Fruit fly (Drosophila melanogaster) whole organism, embryonic: ENCODE results near the gene Ldsdh1.

Experiments used
- Atf3 ChIP-seq: fragments of 200-800 bp; sonication (Bioruptor generic); optimal IDR thresholded peaks from 3 replicates; lab custom pipeline; 2016; ENCODE audit warnings: missing biosample characterization, missing genetic modification characterization
- BtbVII ChIP-seq: fragments of 200-800 bp; sonication (Bioruptor generic); optimal IDR thresholded peaks from 3 replicates; lab custom pipeline; 2017; ENCODE audit warnings: missing biosample characterization, mild to moderate bottlenecking, missing genetic modification characterization
- CG10565 ChIP-seq: fragments of 200-800 bp; sonication (Bioruptor generic); optimal IDR thresholded peaks from 3 replicates; lab custom pipeline; 2016; ENCODE audit warnings: missing biosample characterization, mild to moderate bottlenecking, missing genetic modification characterization
- CG12219 ChIP-seq: fragments of 200-800 bp; sonication (Bioruptor generic); optimal IDR thresholded peaks from 3 replicates; lab custom pipeline; 2018; ENCODE audit warnings: missing biosample characterization, mild to moderate bottlenecking, missing genetic modification characterization
- CG12659 ChIP-seq: fragments of 200-800 bp; sonication (Bioruptor generic); optimal IDR thresholded peaks from 3 replicates; lab custom pipeline; 2017; ENCODE audit warnings: mild to moderate bottlenecking, missing biosample characterization, missing genetic modification reagents, missing genetic modification characterization
- CG12942 ChIP-seq: fragments of 200-800 bp; sonication (Bioruptor generic); optimal IDR thresholded peaks from 3 replicates; lab custom pipeline; 2016; ENCODE audit warnings: missing biosample characterization, missing genetic modification characterization
- CG13287 ChIP-seq: fragments of 200-800 bp; sonication (Bioruptor generic); IDR thresholded peaks from 2 replicates; pipeline ENCODE4 v1.3.6; 2022; ENCODE audit warnings: missing biosample characterization, missing genetic modification characterization; ENCODE audit not compliant: partially characterized antibody
- CG15011 ChIP-seq: fragments of 200-800 bp; sonication (Bioruptor generic); optimal IDR thresholded peaks from 3 replicates; lab custom pipeline; 2018; ENCODE audit warnings: missing biosample characterization, mild to moderate bottlenecking, missing genetic modification characterization
- CG15514 ChIP-seq: fragments of 200-800 bp; sonication (Bioruptor generic); optimal IDR thresholded peaks from 3 replicates; lab custom pipeline; 2017; ENCODE audit warnings: missing biosample characterization, missing genetic modification characterization, mild to moderate bottlenecking, moderate library complexity, missing genetic modification reagents
- CG1603 ChIP-seq: fragments of 200-800 bp; sonication (Bioruptor generic); optimal IDR thresholded peaks from 2 replicates; lab custom pipeline; 2019; ENCODE audit warnings: missing biosample characterization, mild to moderate bottlenecking, missing genetic modification characterization, moderate library complexity
- CG17361 ChIP-seq: fragments of 200-800 bp; sonication (Bioruptor generic); IDR thresholded peaks from 3 replicates; pipeline ENCODE4 v1.3.6; 2022; ENCODE audit warnings: missing biosample characterization, missing genetic modification characterization
- CG17385 ChIP-seq: fragments of 200-800 bp; sonication (Bioruptor generic); optimal IDR thresholded peaks from 3 replicates; lab custom pipeline; 2018; ENCODE audit warnings: missing biosample characterization, mild to moderate bottlenecking, missing genetic modification characterization
- CG17612 ChIP-seq: fragments of 200-800 bp; sonication (Bioruptor generic); IDR thresholded peaks from 2 replicates; pipeline ENCODE4 v1.3.6; 2022; ENCODE audit warnings: missing biosample characterization, missing genetic modification characterization
- CG2678 ChIP-seq: fragments of 200-800 bp; sonication (Bioruptor generic); optimal IDR thresholded peaks from 3 replicates; lab custom pipeline; 2019; ENCODE audit warnings: missing biosample characterization, mild to moderate bottlenecking, missing genetic modification characterization, moderate library complexity
- CG31388 ChIP-seq: fragments of 200-800 bp; sonication (Bioruptor generic); optimal IDR thresholded peaks from 2 replicates; lab custom pipeline; 2016; ENCODE audit warnings: missing biosample characterization, missing genetic modification characterization
- CG34376 ChIP-seq: fragments of 200-800 bp; sonication (Bioruptor generic); optimal IDR thresholded peaks from 2 replicates; lab custom pipeline; 2018; ENCODE audit warnings: missing biosample characterization, mild to moderate bottlenecking, missing genetic modification characterization
- CG3847 ChIP-seq: fragments of 200-800 bp; sonication (Bioruptor generic); IDR thresholded peaks from 2 replicates; pipeline ENCODE4 v1.3.6; 2022; ENCODE audit warnings: missing biosample characterization, missing genetic modification characterization
- CG4617 ChIP-seq: fragments of 200-800 bp; sonication (Bioruptor generic); optimal IDR thresholded peaks from 3 replicates; lab custom pipeline; 2016; ENCODE audit warnings: missing biosample characterization, missing genetic modification characterization, borderline replicate concordance
- CG6683 ChIP-seq: fragments of 200-800 bp; sonication (Bioruptor generic); optimal IDR thresholded peaks from 2 replicates; lab custom pipeline; 2017; ENCODE audit warnings: missing biosample characterization, mild to moderate bottlenecking, missing genetic modification characterization, missing genetic modification reagents
- CG7786 ChIP-seq: fragments of 200-800 bp; sonication (Bioruptor generic); optimal IDR thresholded peaks from 2 replicates; lab custom pipeline; 2016; ENCODE audit warnings: missing biosample characterization, missing genetic modification characterization
- CG9817 ChIP-seq: fragments of 200-800 bp; sonication (Bioruptor generic); optimal IDR thresholded peaks from 2 replicates; lab custom pipeline; 2018; ENCODE audit warnings: missing biosample characterization, mild to moderate bottlenecking, missing genetic modification characterization, moderate library complexity
- D19B ChIP-seq: fragments of 200-800 bp; sonication (Bioruptor generic); optimal IDR thresholded peaks from 2 replicates; lab custom pipeline; 2017; ENCODE audit warnings: missing biosample characterization, mild to moderate bottlenecking, missing genetic modification characterization
- Deaf1 ChIP-seq: fragments of 200-800 bp; optimal IDR thresholded peaks from 3 replicates; lab custom pipeline; 2019; ENCODE audit warnings: missing biosample characterization, mild to moderate bottlenecking, missing genetic modification characterization, moderate library complexity
- Dip2 ChIP-seq: fragments of 200-800 bp; sonication (Bioruptor generic); IDR thresholded peaks from 2 replicates; pipeline ENCODE4 v1.3.6; 2022; ENCODE audit warnings: missing biosample characterization, missing genetic modification characterization
- Dref ChIP-seq: fragments of 200-800 bp; sonication (Bioruptor generic); IDR thresholded peaks from 2 replicates; pipeline ENCODE4 v1.3.6; 2022; ENCODE audit warnings: missing biosample characterization, missing genetic modification characterization
- E2f1 ChIP-seq: fragments of 200-800 bp; sonication (Bioruptor generic); IDR thresholded peaks from 2 replicates; pipeline ENCODE4 v1.3.6; 2022; ENCODE audit warnings: missing biosample characterization, missing genetic modification characterization
- ERR ChIP-seq: fragments of 200-800 bp; sonication (Bioruptor generic); optimal IDR thresholded peaks from 2 replicates; lab custom pipeline; 2016; ENCODE audit warnings: missing biosample characterization, missing genetic modification characterization
- H15 ChIP-seq: fragments of 200-800 bp; sonication (Bioruptor generic); IDR thresholded peaks from 3 replicates; pipeline ENCODE4 v1.3.6; 2022; ENCODE audit warnings: missing biosample characterization, missing genetic modification characterization
- HmgZ ChIP-seq: fragments of 200-800 bp; sonication (Bioruptor generic); optimal IDR thresholded peaks from 2 replicates; lab custom pipeline; 2018; ENCODE audit warnings: missing biosample characterization, mild to moderate bottlenecking, missing genetic modification characterization
- Hr3 ChIP-seq: fragments of 200-800 bp; sonication (Bioruptor generic); optimal IDR thresholded peaks from 3 replicates; lab custom pipeline; 2016; ENCODE audit warnings: missing biosample characterization, missing genetic modification characterization
- Nf-YA ChIP-seq: fragments of 200-800 bp; sonication (Bioruptor generic); IDR thresholded peaks from 2 replicates; pipeline ENCODE4 v1.3.6; 2022; ENCODE audit warnings: missing biosample characterization, missing genetic modification characterization
- Nf-YB ChIP-seq: fragments of 200-800 bp; sonication (Bioruptor generic); optimal IDR thresholded peaks from 3 replicates; lab custom pipeline; 2019; ENCODE audit warnings: missing biosample characterization, mild to moderate bottlenecking, missing genetic modification characterization, moderate library complexity
- Optix ChIP-seq: fragments of 200-800 bp; sonication (Bioruptor generic); IDR thresholded peaks from 3 replicates; pipeline ENCODE4 v1.3.6; 2022; ENCODE audit warnings: missing biosample characterization, missing genetic modification characterization
- Pdp1 ChIP-seq, 2 experiments: fragments of 200-800 bp; sonication (Bioruptor generic); optimal IDR thresholded peaks; 3 replicates each; lab custom pipeline; 2016; ENCODE audit warnings: missing biosample characterization in 2 of 2, missing genetic modification characterization in 2 of 2, mild to moderate bottlenecking in 1 of 2, moderate library complexity in 1 of 2
- Poxn ChIP-seq: fragments of 200-800 bp; sonication (Bioruptor generic); IDR thresholded peaks from 2 replicates; pipeline ENCODE4 v1.3.6; 2022; ENCODE audit warnings: missing biosample characterization, missing genetic modification characterization
- Six4 ChIP-seq: fragments of 200-800 bp; sonication (Bioruptor generic); optimal IDR thresholded peaks from 2 replicates; lab custom pipeline; 2016; ENCODE audit warnings: missing biosample characterization, missing genetic modification characterization
- Xrp1 ChIP-seq: fragments of 200-800 bp; sonication (Bioruptor generic); IDR thresholded peaks from 2 replicates; pipeline ENCODE4 v1.3.6; 2022; ENCODE audit warnings: missing biosample characterization, missing genetic modification characterization
- ato ChIP-seq: fragments of 200-800 bp; sonication (Bioruptor generic); IDR thresholded peaks from 2 replicates; pipeline ENCODE4 v1.3.6; 2022; ENCODE audit warnings: missing biosample characterization, missing genetic modification characterization; ENCODE audit not compliant: partially characterized antibody
- bigmax ChIP-seq: fragments of 200-800 bp; sonication (Bioruptor generic); optimal IDR thresholded peaks from 2 replicates; lab custom pipeline; 2018; ENCODE audit warnings: missing biosample characterization, mild to moderate bottlenecking, missing genetic modification characterization
- br ChIP-seq: fragments of >200 bp; optimal IDR thresholded peaks from 2 replicates; lab custom pipeline; 2017
- corto ChIP-seq: fragments of 200-800 bp; sonication (Bioruptor generic); optimal IDR thresholded peaks from 2 replicates; lab custom pipeline; 2016; ENCODE audit warnings: missing biosample characterization, mild to moderate bottlenecking, missing genetic modification characterization, moderate library complexity
- dati ChIP-seq: fragments of 200-800 bp; sonication (Bioruptor generic); IDR thresholded peaks from 2 replicates; pipeline ENCODE4 v1.3.6; 2022; ENCODE audit warnings: missing biosample characterization, missing genetic modification characterization
- ewg ChIP-seq: fragments of 200-800 bp; sonication (Bioruptor generic); optimal IDR thresholded peaks from 3 replicates; lab custom pipeline; 2017; ENCODE audit warnings: mild to moderate bottlenecking, missing biosample characterization, missing genetic modification reagents, missing genetic modification characterization
- grau ChIP-seq: fragments of 200-800 bp; optimal IDR thresholded peaks from 3 replicates; lab custom pipeline; 2019; ENCODE audit warnings: missing biosample characterization, mild to moderate bottlenecking, missing genetic modification characterization, moderate library complexity
- h ChIP-seq: fragments of >200 bp; optimal IDR thresholded peaks from 2 replicates; lab custom pipeline; 2017
- org-1 ChIP-seq: fragments of 200-800 bp; sonication (Bioruptor generic); optimal IDR thresholded peaks from 2 replicates; lab custom pipeline; 2017; ENCODE audit warnings: missing biosample characterization, missing genetic modification characterization
- run ChIP-seq: fragments of 200-800 bp; sonication (Bioruptor generic); optimal IDR thresholded peaks from 3 replicates; lab custom pipeline; 2018; ENCODE audit warnings: missing biosample characterization, mild to moderate bottlenecking, missing genetic modification characterization
- scrt ChIP-seq: fragments of 200-800 bp; sonication (Bioruptor generic); optimal IDR thresholded peaks from 2 replicates; lab custom pipeline; 2018; ENCODE audit warnings: missing biosample characterization, mild to moderate bottlenecking, missing genetic modification characterization, moderate library complexity
- sim ChIP-seq: fragments of 200-800 bp; sonication (Bioruptor generic); IDR thresholded peaks from 2 replicates; pipeline ENCODE4 v1.3.6; 2022; ENCODE audit warnings: missing biosample characterization, missing genetic modification characterization
- sima ChIP-seq: fragments of 200-800 bp; sonication (Bioruptor generic); optimal IDR thresholded peaks from 2 replicates; lab custom pipeline; 2016; ENCODE audit warnings: missing biosample characterization, missing genetic modification characterization
- sr ChIP-seq: fragments of 200-800 bp; sonication (Bioruptor generic); IDR thresholded peaks from 3 replicates; pipeline ENCODE4 v1.3.6; 2022; ENCODE audit warnings: missing biosample characterization, missing genetic modification characterization
- wor ChIP-seq: fragments of 200-800 bp; sonication (Bioruptor generic); IDR thresholded peaks from 2 replicates; pipeline ENCODE4 v1.3.6; 2022; ENCODE audit warnings: missing biosample characterization, missing genetic modification characterization

The Ldsdh1 gene

dm6 chrX:8125224-8125649 is 43.8 kb upstream of the Ldsdh1 start (continued):
- TF ChIP-seq CG10565 (GFP tag; lab: Kevin White, UChicago) (no peak), H15 (GFP tag; lab: Robert Waterston, UW) (0 out of 3 replicates have a peak, but pooled peaks have one; percentile 50), HmgZ (tag; lab: Kevin White, UChicago) (no peak), Atf3 (GFP tag; lab: Kevin White, UChicago) (no peak), Dref (no peak), sim (GFP tag; lab: Robert Waterston, UW) (no peak), CG12942 (GFP tag; lab: Kevin White, UChicago) (peak; percentile 41), Dip2 (no peak), ewg (GFP tag; lab: Kevin White, UChicago) (peak; percentile 39), Poxn (GFP tag; lab: Robert Waterston, UW) (no peak), CG15514 (GFP tag; lab: Kevin White, UChicago) (no peak), ERR (GFP tag; lab: Kevin White, UChicago) (no peak), Six4 (GFP tag; lab: Kevin White, UChicago) (peak; percentile 9), Deaf1 (tag; lab: Kevin White, UChicago) (no peak), CG9817 (no peak), CG17385 (GFP tag; lab: Kevin White, UChicago) (peak; percentile 57), D19B (GFP tag; lab: Kevin White, UChicago) (no peak), Optix (GFP tag; lab: Robert Waterston, UW) (0 out of 3 replicates have a peak, but pooled peaks have one; percentile 41), CG17612 (GFP tag; lab: Robert Waterston, UW) (no peak), grau (tag; lab: Kevin White, UChicago) (peak; percentile 59), CG12219 (GFP tag; lab: Kevin White, UChicago) (no peak), br (lab: Kevin White, UChicago) (no peak), CG13287 (no peak), sr (GFP tag; lab: Robert Waterston, UW) (no peak), CG4617 (GFP tag; lab: Kevin White, UChicago) (no peak), ato (GFP tag; lab: Robert Waterston, UW) (no peak), Xrp1 (GFP tag; lab: Robert Waterston, UW) (peak; percentile 45; the same call in 1 of the 2 replicates), E2f1 (GFP tag; lab: Robert Waterston, UW) (0 out of 2 replicates have a peak, but pooled peaks have one; percentile 42), sima (GFP tag; lab: Kevin White, UChicago) (no peak), dati (GFP tag; lab: Robert Waterston, UW) (no peak), CG6683 (GFP tag; lab: Kevin White, UChicago) (no peak), CG2678 (tag; lab: Kevin White, UChicago) (peak; percentile 74), Nf-YB (GFP tag; lab: Kevin White, UChicago) (peak; percentile 15), wor (no peak), CG31388 (no peak), Hr3 (GFP tag; lab: Kevin White, UChicago) (peak; percentile 57), CG17361 (peak; percentile 81; the same call in 2 of the 3 replicates), org-1 (no peak), CG12659 (peak; percentile 28), corto (no peak), scrt (no peak), bigmax (GFP tag; lab: Kevin White, UChicago) (no peak), Pdp1 (GFP tag; optimal IDR thresholded peaks at IDR 0.05; lab: Kevin White, UChicago) (no peak), h (lab: Kevin White, UChicago) (no peak), CG7786 (GFP tag; lab: Kevin White, UChicago) (no peak), run (tag; lab: Kevin White, UChicago) (no peak), CG1603 (tag; lab: Kevin White, UChicago) (no peak), BtbVII (GFP tag; lab: Kevin White, UChicago) (no peak), CG15011 (no peak), CG3847 (GFP tag; lab: Robert Waterston, UW) (no peak), Nf-YA (no peak), CG34376 (GFP tag; lab: Kevin White, UChicago) (no peak)
